Worm (Caenorhabditis elegans): ENCODE measurements around the gene fib-1.

DNA sequence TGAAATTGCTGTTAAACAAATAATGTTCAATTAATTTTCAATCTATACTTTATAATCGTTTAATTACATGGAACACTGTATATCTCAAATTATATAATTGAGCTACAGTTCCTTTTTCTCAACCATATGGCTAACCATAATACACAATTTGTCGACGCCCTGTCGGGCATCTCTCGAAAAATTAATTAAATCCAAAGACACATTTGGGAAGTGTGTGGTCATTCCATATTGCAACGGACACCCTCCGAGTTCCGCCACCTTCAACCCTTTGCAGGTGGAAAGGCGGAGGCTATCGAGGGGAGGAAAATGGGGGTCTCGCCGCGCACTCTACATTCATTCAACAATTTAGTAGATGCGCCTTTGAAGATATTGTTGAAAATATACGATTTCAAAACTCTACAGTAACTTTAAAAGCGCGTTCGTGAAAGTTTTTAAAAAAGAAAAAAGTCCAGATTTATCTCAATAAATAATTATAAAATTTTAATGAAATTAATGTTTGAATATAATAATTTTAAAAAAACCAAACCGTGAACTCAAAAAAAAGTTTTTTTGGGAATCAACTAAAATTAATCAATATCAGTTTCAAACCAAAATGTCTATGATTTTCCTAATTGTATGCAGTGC lies 27.0 kb upstream of the fib-1 start, which contains the start of gene F14H8.8:
- TF ChIP-seq flt-1 (GFP tag; IDR thresholded peaks at IDR 0.05) = no peak
- no peak for TF ChIP-seq hnd-1 (tag; optimal IDR thresholded peaks at IDR 0.05)
- TF ChIP-seq B0310.2 (tag; optimal IDR thresholded peaks at IDR 0.05) = no peak

Measured in whole organism, early embryonic.